Fruit fly (Drosophila melanogaster): Measurements from ENCODE around the gene CG15387.

The CG15387 gene

dm6 chr2L:2180120-2180539 lies 46.0 kb downstream of the CG15387 start (continued):
- TF ChIP-seq ERR (GFP tag; optimal IDR thresholded peaks at IDR 0.05) (peak; percentile 59), lmd (GFP tag; IDR thresholded peaks at IDR 0.05) (peak; percentile 91), gce (GFP tag; IDR thresholded peaks at IDR 0.05) (peak; percentile 89), Bteb2 (GFP tag; optimal IDR thresholded peaks at IDR 0.05) (peak; percentile 58), BEAF-32 (GFP tag; optimal IDR thresholded peaks at IDR 0.05) (no peak), CG6683 (GFP tag; optimal IDR thresholded peaks at IDR 0.05) (peak; percentile 60), CG18476 (GFP tag; optimal IDR thresholded peaks at IDR 0.05) (peak; percentile 85), CG15479 (GFP tag; optimal IDR thresholded peaks at IDR 0.05) (no peak), bigmax (GFP tag; optimal IDR thresholded peaks at IDR 0.05) (no peak), Six4 (GFP tag; optimal IDR thresholded peaks at IDR 0.05) (peak; percentile 92), CG9876 (GFP tag; optimal IDR thresholded peaks at IDR 0.05) (peak; percentile 34), CG5245 (GFP tag; optimal IDR thresholded peaks at IDR 0.05) (peak; percentile 85), CG12236 (GFP tag; optimal IDR thresholded peaks at IDR 0.05) (peak; percentile 44), sd (tag; optimal IDR thresholded peaks at IDR 0.05) (peak; percentile 54), tll (GFP tag; optimal IDR thresholded peaks at IDR 0.05) (peak in 1 of 2 experiments; percentile 31), CG11247 (GFP tag; IDR thresholded peaks at IDR 0.05) (peak; percentile 67), CG6689 (GFP tag; IDR thresholded peaks at IDR 0.05) (peak; percentile 94), CG2712 (tag; optimal IDR thresholded peaks at IDR 0.05) (peak; percentile 96), bab2 (GFP tag; optimal IDR thresholded peaks at IDR 0.05) (peak; percentile 74), CG2120 (GFP tag; optimal IDR thresholded peaks at IDR 0.05) (peak; percentile 73), Vsx1 (GFP tag; optimal IDR thresholded peaks at IDR 0.05) (peak; percentile 80), CG12391 (tag; optimal IDR thresholded peaks at IDR 0.05) (peak; percentile 94), Pdp1 (GFP tag; optimal IDR thresholded peaks at IDR 0.05) (peak; percentile 78 to 83), Hmx (GFP tag; optimal IDR thresholded peaks at IDR 0.05) (peak; percentile 49), CG18011 (GFP tag; optimal IDR thresholded peaks at IDR 0.05) (peak; percentile 64), sisA (GFP tag; IDR thresholded peaks at IDR 0.05) (peak; percentile 92), CG18619 (GFP tag; optimal IDR thresholded peaks at IDR 0.05) (peak; percentile 74), scrt (GFP tag; optimal IDR thresholded peaks at IDR 0.05) (peak; percentile 82), CG7963 (GFP tag; IDR thresholded peaks at IDR 0.05; ENCODE audit: partially characterized antibody) (no peak), gfzf (GFP tag; optimal IDR thresholded peaks at IDR 0.05) (no peak), CG12744 (GFP tag; optimal IDR thresholded peaks at IDR 0.05) (peak; percentile 73), HLH4C (GFP tag; IDR thresholded peaks at IDR 0.05; ENCODE audit: partially characterized antibody) (no peak), Dip3 (GFP tag; optimal IDR thresholded peaks at IDR 0.05) (peak; percentile 66), Dad (GFP tag; optimal IDR thresholded peaks at IDR 0.05) (peak; percentile 85), B-H1 (GFP tag; IDR thresholded peaks at IDR 0.05) (peak; percentile 85), nau (GFP tag; optimal IDR thresholded peaks at IDR 0.05) (peak; percentile 81), CG7987 (GFP tag; optimal IDR thresholded peaks at IDR 0.05) (peak; percentile 53), mld (GFP tag; IDR thresholded peaks at IDR 0.05; ENCODE audit: partially characterized antibody) (no peak), fd3F (GFP tag; optimal IDR thresholded peaks at IDR 0.05) (peak; percentile 57), peb (GFP tag; IDR thresholded peaks at IDR 0.05) (peak; percentile 83), salm (tag; optimal IDR thresholded peaks at IDR 0.05) (peak; percentile 91), CG11696 (GFP tag; IDR thresholded peaks at IDR 0.05) (peak; percentile 85), Atf6 (GFP tag; IDR thresholded peaks at IDR 0.05) (peak; percentile 87), cg (GFP tag; optimal IDR thresholded peaks at IDR 0.05) (no peak), nerfin-1 (tag; optimal IDR thresholded peaks at IDR 0.05) (peak; percentile 90), Gug (GFP tag; IDR thresholded peaks at IDR 0.05) (peak; percentile 70), CG15514 (GFP tag; optimal IDR thresholded peaks at IDR 0.05) (peak; percentile 74), Side (GFP tag; optimal IDR thresholded peaks at IDR 0.05) (peak; percentile 71), CG1233 (GFP tag; optimal IDR thresholded peaks at IDR 0.05) (peak; percentile 85), CG1603 (tag; optimal IDR thresholded peaks at IDR 0.05) (peak; percentile 91)

Data from whole organism, embryonic.